Fruit fly (Drosophila melanogaster) whole organism, embryonic: ENCODE measurements around the gene Est-Q.

ENCODE experiments used
- B-H1 ChIP-seq: fragments of 200-800 bp; sonication (Bioruptor generic); IDR thresholded peaks from 3 replicates; pipeline ENCODE4 v1.3.6; 2022; ENCODE audit warnings: missing biosample characterization, missing genetic modification characterization
- B-H2 ChIP-seq: fragments of 200-800 bp; sonication (Bioruptor generic); optimal IDR thresholded peaks from 2 replicates; lab custom pipeline; 2018; ENCODE audit warnings: missing biosample characterization, mild to moderate bottlenecking, missing genetic modification characterization
- CG10274 ChIP-seq: fragments of 200-800 bp; sonication (Bioruptor generic); optimal IDR thresholded peaks from 3 replicates; lab custom pipeline; 2017; ENCODE audit warnings: missing biosample characterization, mild to moderate bottlenecking, missing genetic modification characterization
- CG11085 ChIP-seq: fragments of 200-800 bp; sonication (Bioruptor generic); IDR thresholded peaks from 2 replicates; pipeline ENCODE4 v1.3.6; 2022; ENCODE audit warnings: missing biosample characterization, missing genetic modification characterization
- CG12071 ChIP-seq: fragments of 200-800 bp; sonication (Bioruptor generic); optimal IDR thresholded peaks from 3 replicates; lab custom pipeline; 2018; ENCODE audit warnings: missing biosample characterization, mild to moderate bottlenecking, missing genetic modification characterization
- CG13123 ChIP-seq: fragments of 200-800 bp; sonication (Bioruptor generic); optimal IDR thresholded peaks from 2 replicates; lab custom pipeline; 2016; ENCODE audit warnings: missing biosample characterization, missing genetic modification characterization
- CG13296 ChIP-seq: fragments of 200-800 bp; sonication (Bioruptor generic); optimal IDR thresholded peaks from 3 replicates; lab custom pipeline; 2018; ENCODE audit warnings: missing biosample characterization, mild to moderate bottlenecking, missing genetic modification characterization
- CG14014 ChIP-seq: fragments of 200-800 bp; sonication (Bioruptor generic); IDR thresholded peaks from 2 replicates; pipeline ENCODE4 v1.3.6; 2022; ENCODE audit warnings: missing biosample characterization, missing genetic modification characterization
- CG15269 ChIP-seq: fragments of 200-800 bp; sonication (Bioruptor generic); optimal IDR thresholded peaks from 2 replicates; lab custom pipeline; 2018; ENCODE audit warnings: missing biosample characterization, mild to moderate bottlenecking, missing genetic modification characterization, moderate library complexity
- CG1529 ChIP-seq: fragments of 200-800 bp; sonication (Bioruptor generic); optimal IDR thresholded peaks from 3 replicates; lab custom pipeline; 2018; ENCODE audit warnings: missing biosample characterization, missing genetic modification characterization
- CG16779 ChIP-seq: fragments of 200-800 bp; sonication (Bioruptor generic); IDR thresholded peaks from 2 replicates; pipeline ENCODE4 v1.3.6; 2022; ENCODE audit warnings: missing biosample characterization, missing genetic modification characterization
- CG16815 ChIP-seq: fragments of 200-800 bp; sonication (Bioruptor generic); optimal IDR thresholded peaks from 3 replicates; lab custom pipeline; 2017; ENCODE audit warnings: missing biosample characterization, mild to moderate bottlenecking, missing genetic modification characterization
- CG1792 ChIP-seq: fragments of 200-800 bp; sonication (Bioruptor generic); optimal IDR thresholded peaks from 2 replicates; lab custom pipeline; 2016; ENCODE audit warnings: missing biosample characterization, missing genetic modification characterization
- CG18764 ChIP-seq: fragments of 200-800 bp; sonication (Bioruptor generic); optimal IDR thresholded peaks from 3 replicates; lab custom pipeline; 2016; ENCODE audit warnings: missing biosample characterization, missing genetic modification characterization
- CG2116 ChIP-seq: fragments of 200-800 bp; sonication (Bioruptor generic); optimal IDR thresholded peaks from 3 replicates; lab custom pipeline; 2018; ENCODE audit warnings: missing biosample characterization, mild to moderate bottlenecking, missing genetic modification characterization
- CG6175 ChIP-seq: fragments of 200-800 bp; sonication (Bioruptor generic); IDR thresholded peaks from 3 replicates; pipeline ENCODE4 v1.3.6; 2022; ENCODE audit warnings: missing biosample characterization, missing genetic modification characterization
- CG7963 ChIP-seq: fragments of 200-800 bp; sonication (Bioruptor generic); IDR thresholded peaks from 3 replicates; pipeline ENCODE4 v1.3.6; 2022; ENCODE audit warnings: missing biosample characterization, missing genetic modification characterization; ENCODE audit not compliant: partially characterized antibody
- CG8478 ChIP-seq: fragments of >200 bp; optimal IDR thresholded peaks from 2 replicates; lab custom pipeline; 2018
- CG8924 ChIP-seq: fragments of 200-800 bp; optimal IDR thresholded peaks from 3 replicates; lab custom pipeline; 2019; ENCODE audit warnings: missing biosample characterization, mild to moderate bottlenecking, missing genetic modification characterization, moderate library complexity
- CG9215 ChIP-seq: fragments of 200-800 bp; sonication (Bioruptor generic); IDR thresholded peaks from 2 replicates; pipeline ENCODE4 v1.3.6; 2022; ENCODE audit warnings: missing biosample characterization, missing genetic modification characterization
- CG9817 ChIP-seq: fragments of 200-800 bp; sonication (Bioruptor generic); optimal IDR thresholded peaks from 2 replicates; lab custom pipeline; 2018; ENCODE audit warnings: missing biosample characterization, mild to moderate bottlenecking, missing genetic modification characterization, moderate library complexity
- Dek ChIP-seq: fragments of 200-800 bp; sonication (Bioruptor generic); optimal IDR thresholded peaks from 3 replicates; lab custom pipeline; 2019; ENCODE audit warnings: missing biosample characterization, mild to moderate bottlenecking, missing genetic modification characterization, moderate library complexity
- ERR ChIP-seq: fragments of 200-800 bp; sonication (Bioruptor generic); optimal IDR thresholded peaks from 2 replicates; lab custom pipeline; 2016; ENCODE audit warnings: missing biosample characterization, missing genetic modification characterization
- Ets65A ChIP-seq: fragments of 200-800 bp; sonication (Bioruptor generic); peaks from one replicate; lab custom pipeline; 2016; ENCODE audit warnings: missing biosample characterization, missing genetic modification characterization
- Hmr ChIP-seq: fragments of 200-800 bp; sonication (Bioruptor generic); optimal IDR thresholded peaks from 3 replicates; lab custom pipeline; 2017; ENCODE audit warnings: mild to moderate bottlenecking, missing biosample characterization, missing genetic modification reagents, missing genetic modification characterization
- MBD-R2 ChIP-seq: fragments of 200-800 bp; sonication (Bioruptor generic); IDR thresholded peaks from 2 replicates; pipeline ENCODE4 v1.3.6; 2022; ENCODE audit warnings: missing biosample characterization, missing genetic modification characterization
- Optix ChIP-seq: fragments of 200-800 bp; sonication (Bioruptor generic); IDR thresholded peaks from 3 replicates; pipeline ENCODE4 v1.3.6; 2022; ENCODE audit warnings: missing biosample characterization, missing genetic modification characterization
- Scr ChIP-seq: fragments of 200-800 bp; sonication (Bioruptor generic); IDR thresholded peaks from 2 replicates; pipeline ENCODE4 v1.3.6; 2022; ENCODE audit warnings: missing biosample characterization, missing genetic modification characterization; ENCODE audit not compliant: partially characterized antibody
- TFAM ChIP-seq: fragments of 200-800 bp; sonication (Bioruptor generic); optimal IDR thresholded peaks from 2 replicates; lab custom pipeline; 2017; ENCODE audit warnings: missing biosample characterization, missing genetic modification characterization, inconsistent platforms
- Xrp1 ChIP-seq: fragments of 200-800 bp; sonication (Bioruptor generic); IDR thresholded peaks from 2 replicates; pipeline ENCODE4 v1.3.6; 2022; ENCODE audit warnings: missing biosample characterization, missing genetic modification characterization
- br ChIP-seq: fragments of >200 bp; optimal IDR thresholded peaks from 2 replicates; lab custom pipeline; 2017
- cad ChIP-seq: fragments of >200 bp; optimal IDR thresholded peaks from 2 replicates; lab custom pipeline; 2017; ENCODE audit warnings: missing biosample characterization, missing genetic modification characterization
- chm ChIP-seq: fragments of 200-800 bp; sonication (Bioruptor generic); IDR thresholded peaks from 2 replicates; pipeline ENCODE4 v1.3.6; 2022; ENCODE audit warnings: missing biosample characterization, missing genetic modification characterization
- fd102C ChIP-seq: fragments of 200-800 bp; sonication (Bioruptor generic); optimal IDR thresholded peaks from 2 replicates; lab custom pipeline; 2018; ENCODE audit warnings: missing biosample characterization, mild to moderate bottlenecking, missing genetic modification characterization, moderate library complexity
- fd3F ChIP-seq: fragments of 200-800 bp; sonication (Bioruptor generic); optimal IDR thresholded peaks from 2 replicates; lab custom pipeline; 2018; ENCODE audit warnings: missing biosample characterization, mild to moderate bottlenecking, missing genetic modification characterization, moderate library complexity
- fd96Cb ChIP-seq: fragments of 200-800 bp; sonication (Bioruptor generic); optimal IDR thresholded peaks from 2 replicates; lab custom pipeline; 2018; ENCODE audit warnings: missing biosample characterization, mild to moderate bottlenecking, missing genetic modification characterization, moderate library complexity
- gcm ChIP-seq: fragments of 200-800 bp; sonication (Bioruptor generic); optimal IDR thresholded peaks from 2 replicates; lab custom pipeline; 2019; ENCODE audit warnings: missing biosample characterization, mild to moderate bottlenecking, missing genetic modification characterization, moderate library complexity
- gcm2 ChIP-seq: fragments of 200-800 bp; sonication (Bioruptor generic); optimal IDR thresholded peaks from 2 replicates; lab custom pipeline; 2016; ENCODE audit warnings: missing biosample characterization, missing genetic modification characterization
- hkb ChIP-seq, 2 experiments: fragments of 200-800 bp in 1 of 2; fragments of >200 bp in 1 of 2; sonication (Bioruptor generic) in 1 of 2; IDR thresholded peaks in 1 of 2; optimal IDR thresholded peaks in 1 of 2; 2 replicates each; pipeline versions ENCODE4 v1.3.6 to Lab custom; 2017 to 2022; ENCODE audit warnings: missing biosample characterization in 1 of 2, missing genetic modification characterization in 1 of 2
- hth ChIP-seq: fragments of >200 bp; optimal IDR thresholded peaks from 2 replicates; lab custom pipeline; 2017; ENCODE audit warnings: inconsistent platforms
- lab ChIP-seq: fragments of 200-800 bp; sonication (Bioruptor generic); optimal IDR thresholded peaks from 3 replicates; lab custom pipeline; 2017; ENCODE audit warnings: missing biosample characterization, missing genetic modification characterization, mild to moderate bottlenecking, moderate library complexity, missing genetic modification reagents
- lilli ChIP-seq: fragments of 200-800 bp; sonication (Bioruptor generic); optimal IDR thresholded peaks from 3 replicates; lab custom pipeline; 2016; ENCODE audit warnings: missing biosample characterization, missing genetic modification characterization
- luna ChIP-seq: fragments of 200-800 bp; sonication (Bioruptor generic); optimal IDR thresholded peaks from 2 replicates; lab custom pipeline; 2016; ENCODE audit warnings: missing biosample characterization, missing genetic modification characterization
- nau ChIP-seq: fragments of 200-800 bp; sonication (Bioruptor generic); optimal IDR thresholded peaks from 3 replicates; lab custom pipeline; 2017; ENCODE audit warnings: missing biosample characterization, mild to moderate bottlenecking, missing genetic modification characterization, missing genetic modification reagents
- pum ChIP-seq: fragments of 200-800 bp; sonication (Bioruptor generic); optimal IDR thresholded peaks from 2 replicates; lab custom pipeline; 2016; ENCODE audit warnings: missing biosample characterization, missing genetic modification characterization
- pzg ChIP-seq: fragments of 200-800 bp; sonication (Bioruptor generic); optimal IDR thresholded peaks from 3 replicates; lab custom pipeline; 2018; ENCODE audit warnings: missing biosample characterization, mild to moderate bottlenecking, missing genetic modification characterization, moderate library complexity
- sim ChIP-seq: fragments of 200-800 bp; sonication (Bioruptor generic); IDR thresholded peaks from 2 replicates; pipeline ENCODE4 v1.3.6; 2022; ENCODE audit warnings: missing biosample characterization, missing genetic modification characterization
- so ChIP-seq: fragments of 200-800 bp; sonication (Bioruptor generic); IDR thresholded peaks from 3 replicates; pipeline ENCODE4 v1.3.6; 2022; ENCODE audit warnings: missing biosample characterization, missing genetic modification characterization
- tll ChIP-seq, 2 experiments: fragments of 200-800 bp in 1 of 2; fragments of >200 bp in 1 of 2; sonication (Bioruptor generic) in 1 of 2; optimal IDR thresholded peaks; 2 replicates each; lab custom pipeline; 2017 to 2019; ENCODE audit warnings: missing biosample characterization in 2 of 2, missing genetic modification characterization in 2 of 2, mild to moderate bottlenecking in 1 of 2, moderate library complexity in 1 of 2
- vvl ChIP-seq: fragments of 200-800 bp; sonication (Bioruptor generic); IDR thresholded peaks from 2 replicates; pipeline ENCODE4 v1.3.6; 2022; ENCODE audit warnings: missing biosample characterization, missing genetic modification characterization
- wor ChIP-seq: fragments of 200-800 bp; sonication (Bioruptor generic); IDR thresholded peaks from 2 replicates; pipeline ENCODE4 v1.3.6; 2022; ENCODE audit warnings: missing biosample characterization, missing genetic modification characterization

Gene Est-Q

DNA sequence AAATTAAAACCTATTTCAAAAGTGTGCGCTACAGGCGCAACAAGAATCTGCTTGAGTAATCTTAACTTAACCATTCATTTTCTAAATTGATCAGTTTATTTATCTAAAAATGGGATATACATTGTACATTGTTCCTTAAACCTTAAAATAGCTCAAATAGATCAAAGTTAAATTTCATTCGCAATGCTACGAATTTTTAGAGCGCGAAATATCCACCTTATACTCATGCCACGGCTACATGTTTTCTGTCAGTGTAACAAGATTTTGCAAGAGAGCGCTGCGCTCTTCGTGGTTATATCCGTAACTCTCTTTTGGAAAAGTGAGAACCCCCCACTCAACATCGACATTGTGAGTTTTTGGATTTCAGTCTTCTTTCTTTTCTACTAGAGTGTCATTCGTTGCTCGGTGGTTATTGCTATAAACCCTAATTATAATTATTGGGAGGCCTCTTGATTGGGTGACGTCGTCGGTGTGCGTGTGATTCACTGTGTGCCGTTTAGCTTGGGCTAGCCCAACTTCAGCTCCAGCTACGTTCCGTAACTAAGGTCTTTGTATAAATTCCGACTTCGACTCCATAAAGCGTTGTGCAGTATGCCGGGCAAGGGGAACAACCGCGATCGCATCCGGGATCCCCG is 8.4 kb downstream of the Est-Q start (continued):
- TF ChIP-seq CG16815 (GFP tag; lab: Kevin White, UChicago) (no peak), CG11085 (GFP tag; lab: Robert Waterston, UW) (no peak), lilli (GFP tag; lab: Kevin White, UChicago) (peak; percentile 48), CG16779 (GFP tag; lab: Robert Waterston, UW) (no peak), CG1529 (no peak), MBD-R2 (GFP tag; lab: Robert Waterston, UW) (no peak), CG9817 (tag; lab: Kevin White, UChicago) (no peak), Xrp1 (GFP tag; lab: Robert Waterston, UW) (peak; percentile 57; the same call in 1 of the 2 replicates), CG18764 (GFP tag; lab: Kevin White, UChicago) (no peak), fd3F (GFP tag; lab: Kevin White, UChicago) (no peak), B-H2 (GFP tag; lab: Kevin White, UChicago) (no peak), wor (GFP tag; lab: Robert Waterston, UW) (no peak), CG13296 (GFP tag; lab: Kevin White, UChicago) (peak; percentile 22), fd102C (GFP tag; lab: Kevin White, UChicago) (no peak), CG9215 (GFP tag; lab: Robert Waterston, UW) (no peak), CG6175 (GFP tag; lab: Robert Waterston, UW) (no peak), luna (GFP tag; lab: Kevin White, UChicago) (no peak), CG10274 (GFP tag; lab: Kevin White, UChicago) (no peak), CG12071 (GFP tag; lab: Kevin White, UChicago) (peak; percentile 23), cad (GFP tag; lab: Kevin White, UChicago) (no peak), vvl (peak; percentile 61), hkb (optimal IDR thresholded peaks at IDR 0.05; lab: Kevin White, UChicago) (no peak), hkb (GFP tag; IDR thresholded peaks at IDR 0.05; lab: Robert Waterston, UW) (no peak), sim (GFP tag; lab: Robert Waterston, UW) (0 out of 2 replicates have a peak, but pooled peaks have one; percentile 35), gcm (GFP tag; lab: Kevin White, UChicago) (no peak), CG14014 (0 out of 2 replicates have a peak, but pooled peaks have one; percentile 25), pum (GFP tag; lab: Kevin White, UChicago) (peak; percentile 8), Optix (GFP tag; lab: Robert Waterston, UW) (no peak), CG1792 (GFP tag; lab: Kevin White, UChicago) (peak; percentile 16), CG8478 (lab: Kevin White, UChicago) (no peak), nau (GFP tag; lab: Kevin White, UChicago) (no peak), br (lab: Kevin White, UChicago) (no peak), Dek (tag; lab: Kevin White, UChicago) (no peak), B-H1 (GFP tag; lab: Robert Waterston, UW) (no peak), CG2116 (no peak), Scr (GFP tag; lab: Robert Waterston, UW) (no peak), gcm2 (GFP tag; lab: Kevin White, UChicago) (no peak), so (peak; percentile 39; the same call in 1 of the 3 replicates), TFAM (no peak), fd96Cb (peak; percentile 28), Ets65A (GFP tag; lab: Kevin White, UChicago) (no peak), CG13123 (GFP tag; lab: Kevin White, UChicago) (no peak), pzg (GFP tag; lab: Kevin White, UChicago) (no peak), lab (GFP tag; lab: Kevin White, UChicago) (peak; percentile 67), chm (GFP tag; lab: Robert Waterston, UW) (no peak), ERR (GFP tag; lab: Kevin White, UChicago) (no peak), tll (GFP tag; optimal IDR thresholded peaks at IDR 0.05; lab: Kevin White, UChicago) (no peak), CG7963 (no peak), CG8924 (tag; lab: Kevin White, UChicago) (no peak), Hmr (peak; percentile 48), CG15269 (tag; lab: Kevin White, UChicago) (peak; percentile 53), hth (lab: Kevin White, UChicago) (no peak)
